Worm (Caenorhabditis elegans): ENCODE data around the gene mlc-5.

ce11 chrIII:13635730-13636360 is 12.7 kb downstream of the mlc-5 start:
- TF ChIP-seq him-1 (tag; optimal IDR thresholded peaks at IDR 0.05), result no peak
- TF ChIP-seq W03F9.2 (tag; optimal IDR thresholded peaks at IDR 0.05), result no peak
- no peak for TF ChIP-seq dao-5 (tag; optimal IDR thresholded peaks at IDR 0.05)

Measured in whole organism, L4/young adult.